Worm (Caenorhabditis elegans): Measurements from ENCODE around the gene M163.7.

- TF ChIP-seq tab-1 (GFP tag; IDR thresholded peaks at IDR 0.05) (no peak), flt-1 (GFP tag; IDR thresholded peaks at IDR 0.05) (no peak)
Measured at ce11 chrX:14484827-14485226, 20.2 kb downstream of the M163.7 start, which contains the start of gene M163.8.

Data from whole organism, midembryonic.